Fruit fly (Drosophila melanogaster) whole organism, embryonic: ENCODE measurements around the gene CG12522.
A peak's percentile ranks its signal among the peaks of the same experiment; 100 is the strongest.

Source experiments
- C15 ChIP-seq: fragments of 200-800 bp; sonication (Bioruptor generic); IDR thresholded peaks from 3 replicates; pipeline ENCODE4 v1.3.6; 2022; ENCODE audit warnings: missing biosample characterization, missing genetic modification characterization
- CG10274 ChIP-seq: fragments of 200-800 bp; sonication (Bioruptor generic); optimal IDR thresholded peaks from 3 replicates; lab custom pipeline; 2017; ENCODE audit warnings: missing biosample characterization, mild to moderate bottlenecking, missing genetic modification characterization
- CG10321 ChIP-seq: fragments of 200-800 bp; sonication (Bioruptor generic); IDR thresholded peaks from 2 replicates; pipeline ENCODE4 v1.3.6; 2022; ENCODE audit warnings: missing biosample characterization, missing genetic modification characterization
- CG10366 ChIP-seq: fragments of 200-800 bp; sonication (Bioruptor generic); IDR thresholded peaks from 2 replicates; pipeline ENCODE4 v1.3.6; 2022; ENCODE audit warnings: missing biosample characterization, missing genetic modification characterization
- CG10654 ChIP-seq: fragments of 200-800 bp; sonication (Bioruptor generic); optimal IDR thresholded peaks from 2 replicates; lab custom pipeline; 2016; ENCODE audit warnings: missing biosample characterization, missing genetic modification characterization
- CG10959 ChIP-seq: fragments of 200-800 bp; sonication (Bioruptor generic); IDR thresholded peaks from 2 replicates; pipeline ENCODE4 v1.3.6; 2022; ENCODE audit warnings: missing biosample characterization, missing genetic modification characterization
- CG11504 ChIP-seq: fragments of 200-800 bp; sonication (Bioruptor generic); optimal IDR thresholded peaks from 3 replicates; lab custom pipeline; 2019; ENCODE audit warnings: missing biosample characterization, mild to moderate bottlenecking, missing genetic modification characterization, moderate library complexity
- CG12071 ChIP-seq: fragments of 200-800 bp; sonication (Bioruptor generic); optimal IDR thresholded peaks from 3 replicates; lab custom pipeline; 2018; ENCODE audit warnings: missing biosample characterization, mild to moderate bottlenecking, missing genetic modification characterization
- CG13123 ChIP-seq: fragments of 200-800 bp; sonication (Bioruptor generic); optimal IDR thresholded peaks from 2 replicates; lab custom pipeline; 2016; ENCODE audit warnings: missing biosample characterization, missing genetic modification characterization
- CG15073 ChIP-seq: fragments of 200-800 bp; sonication (Bioruptor generic); optimal IDR thresholded peaks from 2 replicates; lab custom pipeline; 2016; ENCODE audit warnings: missing biosample characterization, missing genetic modification characterization
- CG1602 ChIP-seq: fragments of 200-800 bp; sonication (Bioruptor generic); optimal IDR thresholded peaks from 3 replicates; lab custom pipeline; 2016; ENCODE audit warnings: missing biosample characterization, missing genetic modification characterization
- CG1647 ChIP-seq: fragments of 200-800 bp; sonication (Bioruptor generic); optimal IDR thresholded peaks from 3 replicates; lab custom pipeline; 2016; ENCODE audit warnings: missing biosample characterization, missing genetic modification characterization
- CG17359 ChIP-seq: fragments of 200-800 bp; sonication (Bioruptor generic); optimal IDR thresholded peaks from 3 replicates; lab custom pipeline; 2018; ENCODE audit warnings: missing biosample characterization, mild to moderate bottlenecking, missing genetic modification characterization, moderate library complexity
- CG17802 ChIP-seq: fragments of 200-800 bp; sonication (Bioruptor generic); optimal IDR thresholded peaks from 2 replicates; lab custom pipeline; 2018; ENCODE audit warnings: missing biosample characterization, mild to moderate bottlenecking, missing genetic modification characterization, moderate library complexity
- CG18011 ChIP-seq: fragments of 200-800 bp; sonication (Bioruptor generic); optimal IDR thresholded peaks from 2 replicates; lab custom pipeline; 2017; ENCODE audit warnings: missing biosample characterization, missing genetic modification characterization, mild to moderate bottlenecking, moderate library complexity, missing genotype
- CG31224 ChIP-seq: fragments of 200-800 bp; sonication (Bioruptor generic); IDR thresholded peaks from 2 replicates; pipeline ENCODE4 v1.3.6; 2022; ENCODE audit warnings: missing biosample characterization, missing genetic modification characterization
- CG31365 ChIP-seq: fragments of 200-800 bp; sonication (Bioruptor generic); optimal IDR thresholded peaks from 2 replicates; lab custom pipeline; 2018; ENCODE audit warnings: missing biosample characterization, mild to moderate bottlenecking, missing genetic modification characterization
- CG3847 ChIP-seq: fragments of 200-800 bp; sonication (Bioruptor generic); IDR thresholded peaks from 2 replicates; pipeline ENCODE4 v1.3.6; 2022; ENCODE audit warnings: missing biosample characterization, missing genetic modification characterization
- CG4854 ChIP-seq: fragments of 200-800 bp; sonication (Bioruptor generic); optimal IDR thresholded peaks from 2 replicates; lab custom pipeline; 2016; ENCODE audit warnings: missing biosample characterization, missing genetic modification characterization, inconsistent platforms
- CG7556 ChIP-seq: fragments of 200-800 bp; sonication (Bioruptor generic); optimal IDR thresholded peaks from 2 replicates; lab custom pipeline; 2017; ENCODE audit warnings: missing biosample characterization, mild to moderate bottlenecking, missing genetic modification characterization
- CG7963 ChIP-seq: fragments of 200-800 bp; sonication (Bioruptor generic); IDR thresholded peaks from 3 replicates; pipeline ENCODE4 v1.3.6; 2022; ENCODE audit warnings: missing biosample characterization, missing genetic modification characterization; ENCODE audit not compliant: partially characterized antibody
- CG9817 ChIP-seq: fragments of 200-800 bp; sonication (Bioruptor generic); optimal IDR thresholded peaks from 2 replicates; lab custom pipeline; 2018; ENCODE audit warnings: missing biosample characterization, mild to moderate bottlenecking, missing genetic modification characterization, moderate library complexity
- Dek ChIP-seq: fragments of 200-800 bp; sonication (Bioruptor generic); optimal IDR thresholded peaks from 3 replicates; lab custom pipeline; 2019; ENCODE audit warnings: missing biosample characterization, mild to moderate bottlenecking, missing genetic modification characterization, moderate library complexity
- Dll ChIP-seq: fragments of 200-800 bp; sonication (Bioruptor generic); IDR thresholded peaks from 4 replicates; pipeline ENCODE4 v1.3.6; 2022; ENCODE audit warnings: missing biosample characterization, missing genetic modification characterization; ENCODE audit not compliant: partially characterized antibody
- Dp ChIP-seq: fragments of 200-800 bp; sonication (Bioruptor generic); optimal IDR thresholded peaks from 2 replicates; lab custom pipeline; 2018; ENCODE audit warnings: missing biosample characterization, mild to moderate bottlenecking, missing genetic modification characterization, moderate library complexity
- Fer3 ChIP-seq: fragments of 200-800 bp; sonication (Bioruptor generic); optimal IDR thresholded peaks from 2 replicates; lab custom pipeline; 2018; ENCODE audit warnings: missing biosample characterization, mild to moderate bottlenecking, missing genetic modification characterization, moderate library complexity
- Hr3 ChIP-seq: fragments of 200-800 bp; sonication (Bioruptor generic); optimal IDR thresholded peaks from 3 replicates; lab custom pipeline; 2016; ENCODE audit warnings: missing biosample characterization, missing genetic modification characterization
- MBD-R2 ChIP-seq: fragments of 200-800 bp; sonication (Bioruptor generic); IDR thresholded peaks from 2 replicates; pipeline ENCODE4 v1.3.6; 2022; ENCODE audit warnings: missing biosample characterization, missing genetic modification characterization
- Mad ChIP-seq: fragments of 200-800 bp; sonication (Bioruptor generic); optimal IDR thresholded peaks from 2 replicates; lab custom pipeline; 2016; ENCODE audit warnings: missing biosample characterization, missing genetic modification characterization
- Myb ChIP-seq: fragments of 200-800 bp; sonication (Bioruptor generic); optimal IDR thresholded peaks from 2 replicates; lab custom pipeline; 2016; ENCODE audit warnings: missing biosample characterization, missing genetic modification characterization
- Oaz ChIP-seq: fragments of 200-800 bp; sonication (Bioruptor generic); IDR thresholded peaks from 2 replicates; pipeline ENCODE4 v1.3.6; 2022; ENCODE audit warnings: missing biosample characterization, missing genetic modification characterization
- Oli ChIP-seq: fragments of 200-800 bp; sonication (Bioruptor generic); optimal IDR thresholded peaks from 2 replicates; lab custom pipeline; 2018; ENCODE audit warnings: missing biosample characterization, mild to moderate bottlenecking, missing genetic modification characterization, moderate library complexity
- Sry-δ ChIP-seq: fragments of 200-800 bp; sonication (Bioruptor generic); optimal IDR thresholded peaks from 2 replicates; lab custom pipeline; 2016; ENCODE audit warnings: missing biosample characterization, missing genetic modification characterization
- bbx ChIP-seq: fragments of 200-800 bp; sonication (Bioruptor generic); IDR thresholded peaks from 2 replicates; pipeline ENCODE4 v1.3.6; 2022; ENCODE audit warnings: missing biosample characterization, missing genetic modification characterization; ENCODE audit not compliant: partially characterized antibody
- bowl ChIP-seq: fragments of 200-800 bp; sonication (Bioruptor generic); IDR thresholded peaks from 2 replicates; pipeline ENCODE4 v1.3.6; 2022; ENCODE audit warnings: missing biosample characterization, missing genetic modification characterization
- croc ChIP-seq: fragments of 200-800 bp; sonication (Bioruptor generic); conservative IDR thresholded peaks from 3 replicates; pipeline ENCODE4 v1.3.6; 2022; ENCODE audit warnings: missing biosample characterization, missing genetic modification characterization
- crol ChIP-seq: fragments of 200-800 bp; sonication (Bioruptor generic); IDR thresholded peaks from 2 replicates; pipeline ENCODE4 v1.3.6; 2022; ENCODE audit warnings: missing biosample characterization, missing genetic modification characterization
- crp ChIP-seq, 2 experiments: fragments of 200-800 bp; sonication (Bioruptor generic); optimal IDR thresholded peaks; 2 replicates in 1 of 2; 3 replicates in 1 of 2; lab custom pipeline; 2017; ENCODE audit warnings: missing biosample characterization in 2 of 2, missing genetic modification characterization in 2 of 2, mild to moderate bottlenecking in 1 of 2, moderate library complexity in 1 of 2
- danr ChIP-seq: fragments of 200-800 bp; sonication (Bioruptor generic); IDR thresholded peaks from 2 replicates; pipeline ENCODE4 v1.3.6; 2022; ENCODE audit warnings: missing biosample characterization, missing genetic modification characterization
- gro ChIP-seq: fragments of 200-800 bp; sonication (Bioruptor generic); optimal IDR thresholded peaks from 2 replicates; lab custom pipeline; 2016; ENCODE audit warnings: missing biosample characterization, missing genetic modification characterization
- hb ChIP-seq: fragments of 200-800 bp; sonication (Bioruptor generic); IDR thresholded peaks from 3 replicates; pipeline ENCODE4 v1.3.6; 2022; ENCODE audit warnings: missing biosample characterization, missing genetic modification characterization; ENCODE audit not compliant: partially characterized antibody
- jumu ChIP-seq: fragments of 200-800 bp; sonication (Bioruptor generic); optimal IDR thresholded peaks from 3 replicates; lab custom pipeline; 2016; ENCODE audit warnings: missing biosample characterization, missing genetic modification characterization
- nau ChIP-seq: fragments of 200-800 bp; sonication (Bioruptor generic); optimal IDR thresholded peaks from 3 replicates; lab custom pipeline; 2017; ENCODE audit warnings: missing biosample characterization, mild to moderate bottlenecking, missing genetic modification characterization, missing genetic modification reagents
- sd ChIP-seq: fragments of 200-800 bp; sonication (Bioruptor generic); optimal IDR thresholded peaks from 3 replicates; lab custom pipeline; 2018; ENCODE audit warnings: missing biosample characterization, mild to moderate bottlenecking, missing genetic modification characterization, moderate library complexity
- slou ChIP-seq: fragments of 200-800 bp; sonication (Bioruptor generic); optimal IDR thresholded peaks from 3 replicates; lab custom pipeline; 2016; ENCODE audit warnings: missing biosample characterization, missing genetic modification characterization
- sna ChIP-seq: fragments of 200-800 bp; sonication (Bioruptor generic); IDR thresholded peaks from 2 replicates; pipeline ENCODE4 v1.3.6; 2022; ENCODE audit warnings: missing biosample characterization, missing genetic modification characterization; ENCODE audit not compliant: partially characterized antibody
- so ChIP-seq: fragments of 200-800 bp; sonication (Bioruptor generic); IDR thresholded peaks from 3 replicates; pipeline ENCODE4 v1.3.6; 2022; ENCODE audit warnings: missing biosample characterization, missing genetic modification characterization
- stwl ChIP-seq: fragments of 200-800 bp; sonication (Bioruptor generic); optimal IDR thresholded peaks from 3 replicates; lab custom pipeline; 2018; ENCODE audit warnings: missing biosample characterization, mild to moderate bottlenecking, missing genetic modification characterization, moderate library complexity
- trem ChIP-seq: fragments of 200-800 bp; optimal IDR thresholded peaks from 3 replicates; lab custom pipeline; 2019; ENCODE audit warnings: missing biosample characterization, mild to moderate bottlenecking, missing genetic modification characterization, moderate library complexity
- twi ChIP-seq: fragments of 200-800 bp; optimal IDR thresholded peaks from 2 replicates; lab custom pipeline; 2019; ENCODE audit warnings: missing biosample characterization, mild to moderate bottlenecking, missing genetic modification characterization, moderate library complexity
- vnd ChIP-seq: fragments of 200-800 bp; sonication (Bioruptor generic); IDR thresholded peaks from 3 replicates; pipeline ENCODE4 v1.3.6; 2022; ENCODE audit warnings: missing biosample characterization, missing genetic modification characterization; ENCODE audit not compliant: partially characterized antibody

The CG12522 gene

dm6 chr3L:11109454-11109853 lies 1.4 kb downstream of the CG12522 start, which contains the start of the genes CG34012 and emei (continued):
- TF ChIP-seq sna (GFP tag; lab: Robert Waterston, UW) (0 out of 2 replicates have a peak, but pooled peaks have one; percentile 30), Myb (GFP tag; lab: Kevin White, UChicago) (peak; percentile 32), gro (no peak), CG7556 (no peak), CG31365 (tag; lab: Kevin White, UChicago) (no peak), Dek (tag; lab: Kevin White, UChicago) (no peak), CG11504 (no peak), CG10274 (GFP tag; lab: Kevin White, UChicago) (no peak), Sry-δ (no peak), Fer3 (tag; lab: Kevin White, UChicago) (no peak), CG7963 (no peak), MBD-R2 (GFP tag; lab: Robert Waterston, UW) (peak; percentile 41; the same call in 1 of the 2 replicates), bbx (GFP tag; lab: Robert Waterston, UW) (no peak), Oaz (GFP tag; lab: Robert Waterston, UW) (no peak), CG31224 (GFP tag; lab: Robert Waterston, UW) (no peak), CG9817 (tag; lab: Kevin White, UChicago) (no peak), trem (tag; lab: Kevin White, UChicago) (peak; percentile 10), CG4854 (no peak), slou (GFP tag; lab: Kevin White, UChicago) (no peak), CG10654 (GFP tag; lab: Kevin White, UChicago) (no peak), CG12071 (GFP tag; lab: Kevin White, UChicago) (no peak), twi (tag; lab: Kevin White, UChicago) (no peak), CG10366 (GFP tag; lab: Robert Waterston, UW) (no peak), stwl (tag; lab: Kevin White, UChicago) (peak; percentile 26), danr (GFP tag; lab: Robert Waterston, UW) (no peak), Dp (GFP tag; lab: Kevin White, UChicago) (peak; percentile 80), CG18011 (GFP tag; lab: Kevin White, UChicago) (no peak), CG15073 (GFP tag; lab: Kevin White, UChicago) (no peak), bowl (GFP tag; lab: Robert Waterston, UW) (no peak), so (GFP tag; lab: Robert Waterston, UW) (no peak), Oli (no peak), CG1647 (GFP tag; lab: Kevin White, UChicago) (no peak), jumu (no peak), Dll (GFP tag; lab: Robert Waterston, UW) (no peak), crp (GFP tag; optimal IDR thresholded peaks at IDR 0.05; lab: Kevin White, UChicago) (no peak), CG10321 (no peak), CG17359 (tag; lab: Kevin White, UChicago) (no peak), vnd (GFP tag; lab: Robert Waterston, UW) (no peak), sd (no peak), Hr3 (GFP tag; lab: Kevin White, UChicago) (no peak), crol (GFP tag; lab: Robert Waterston, UW) (no peak), CG13123 (GFP tag; lab: Kevin White, UChicago) (no peak), croc (GFP tag; lab: Robert Waterston, UW) (no peak), CG3847 (GFP tag; lab: Robert Waterston, UW) (no peak), nau (GFP tag; lab: Kevin White, UChicago) (no peak), CG17802 (no peak), CG1602 (GFP tag; lab: Kevin White, UChicago) (no peak), CG10959 (GFP tag; lab: Robert Waterston, UW) (no peak), C15 (no peak), Mad (GFP tag; lab: Kevin White, UChicago) (no peak), hb (GFP tag; lab: Robert Waterston, UW) (no peak)
